Fruit fly (Drosophila melanogaster) whole organism, wandering third instar larva: ENCODE results near the gene CG13362.

Source experiments
- dsf ChIP-seq: sonication (Bioruptor generic); optimal IDR thresholded peaks from 2 replicates; lab custom pipeline; 2016; ENCODE audit warnings: missing biosample characterization, missing genetic modification characterization, borderline replicate concordance
- woc ChIP-seq: sonication (Bioruptor generic); optimal IDR thresholded peaks from 2 replicates; lab custom pipeline; 2016; ENCODE audit warnings: missing biosample characterization, mild to moderate bottlenecking, missing genetic modification characterization

DNA sequence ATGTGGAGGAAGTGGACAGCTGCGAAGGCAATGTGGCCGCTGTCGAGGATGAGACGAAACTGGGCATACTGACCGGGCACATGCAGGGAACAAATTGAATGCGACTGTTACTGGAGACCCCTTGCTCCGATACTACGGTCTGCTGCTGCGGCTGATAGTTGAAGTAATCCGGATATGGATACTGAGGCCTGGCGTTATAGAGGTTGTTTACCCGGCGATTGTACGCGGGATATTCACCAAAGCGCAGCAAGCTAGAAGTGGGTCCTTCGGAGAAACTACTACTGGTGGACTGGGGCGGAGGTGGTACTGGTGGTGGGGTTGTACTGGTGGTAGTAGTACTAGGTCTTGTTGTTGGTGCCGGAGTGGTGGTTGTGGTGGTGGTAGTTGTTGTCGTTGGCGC is 1.1 kb downstream of the CG13362 start, which contains the start of gene CG5254:
- TF ChIP-seq dsf (no peak), woc (no peak)
